Fruit fly (Drosophila melanogaster): Measurements from ENCODE around the gene Gr64c.

- TF ChIP-seq CG7045 (GFP tag; optimal IDR thresholded peaks at IDR 0.05) (no peak), CG12768 (GFP tag; optimal IDR thresholded peaks at IDR 0.05) (no peak)
These were observed 26.9 kb upstream of the Gr64c start for dm6 chr3L:4001500-4001899.
